Fruit fly (Drosophila melanogaster): ENCODE measurements around the gene Cpr78Cb.

The Cpr78Cb gene

dm6 chr3L:21321807-21322503, 27.7 kb downstream of the Cpr78Cb start:
- TF ChIP-seq eg (GFP tag; IDR thresholded peaks at IDR 0.05) = no peak
- TF ChIP-seq CG11294 (GFP tag; IDR thresholded peaks at IDR 0.05) = no peak
- peak; percentile 52 for TF ChIP-seq CG6276 (GFP tag; optimal IDR thresholded peaks at IDR 0.05)
- peak; percentile 39 for TF ChIP-seq Sox14 (GFP tag; optimal IDR thresholded peaks at IDR 0.05)
- no peak for TF ChIP-seq CG6792 (GFP tag; optimal IDR thresholded peaks at IDR 0.05)
- TF ChIP-seq CG7368 (GFP tag; optimal IDR thresholded peaks at IDR 0.05) = no peak
- TF ChIP-seq cyc (GFP tag; optimal IDR thresholded peaks at IDR 0.05) = peak; percentile 11
- peak; percentile 4 for TF ChIP-seq net (GFP tag; optimal IDR thresholded peaks at IDR 0.05)
- TF ChIP-seq CG6808 (GFP tag; optimal IDR thresholded peaks at IDR 0.05) = no peak
- TF ChIP-seq Ets96B (tag; optimal IDR thresholded peaks at IDR 0.05) = no peak
- no peak for TF ChIP-seq Lpt (GFP tag; optimal IDR thresholded peaks at IDR 0.05)
- no peak for TF ChIP-seq esn (GFP tag; optimal IDR thresholded peaks at IDR 0.05)
- no peak for TF ChIP-seq Hr38 (GFP tag; optimal IDR thresholded peaks at IDR 0.05)
- TF ChIP-seq CG4318 (GFP tag; optimal IDR thresholded peaks at IDR 0.05) = peak; percentile 37
- TF ChIP-seq CG34406 (GFP tag; optimal IDR thresholded peaks at IDR 0.05) = peak; percentile 22
- no peak for TF ChIP-seq CG1621 (tag; optimal IDR thresholded peaks at IDR 0.05)
- TF ChIP-seq fd59A (GFP tag; optimal IDR thresholded peaks at IDR 0.05) = peak; percentile 17
- TF ChIP-seq CG15336 (GFP tag; IDR thresholded peaks at IDR 0.05) = no peak
- peak; percentile 19 for TF ChIP-seq CG8632 (GFP tag; optimal IDR thresholded peaks at IDR 0.05)
- peak; percentile 54 for TF ChIP-seq Smox (GFP tag; optimal IDR thresholded peaks at IDR 0.05)
- no peak for TF ChIP-seq Ets21C (GFP tag; optimal IDR thresholded peaks at IDR 0.05)
- TF ChIP-seq Met (GFP tag; optimal IDR thresholded peaks at IDR 0.05) = peak; percentile 54
- peak; percentile 45 for TF ChIP-seq achi (GFP tag; optimal IDR thresholded peaks at IDR 0.05)
- TF ChIP-seq Blimp-1 (GFP tag; optimal IDR thresholded peaks at IDR 0.05) = no peak
- no peak for TF ChIP-seq spab (GFP tag; optimal IDR thresholded peaks at IDR 0.05)
- no peak for TF ChIP-seq Gug (GFP tag; IDR thresholded peaks at IDR 0.05)
- TF ChIP-seq CG10631 (GFP tag; optimal IDR thresholded peaks at IDR 0.05) = peak; percentile 17
- TF ChIP-seq fkh (GFP tag; optimal IDR thresholded peaks at IDR 0.05) = no peak
- no peak for TF ChIP-seq Eip78C (GFP tag)
- no peak for TF ChIP-seq CG11762 (GFP tag; optimal IDR thresholded peaks at IDR 0.05; ENCODE audit: insufficient read depth)
- TF ChIP-seq Hr39 (GFP tag; optimal IDR thresholded peaks at IDR 0.05) = peak; percentile 4
- no peak for TF ChIP-seq CG8319 (GFP tag; optimal IDR thresholded peaks at IDR 0.05)
- TF ChIP-seq CG8119 (GFP tag; IDR thresholded peaks at IDR 0.05) = no peak; the same call in 2 of the 3 replicates
- no peak for TF ChIP-seq Sox102F (GFP tag; optimal IDR thresholded peaks at IDR 0.05)
- TF ChIP-seq dsx (GFP tag; optimal IDR thresholded peaks at IDR 0.05; ENCODE audit: poor library complexity, severe bottlenecking) = no peak
- TF ChIP-seq CG31627 (GFP tag; optimal IDR thresholded peaks at IDR 0.05) = peak; percentile 28
- no peak for TF ChIP-seq svp (GFP tag)
- TF ChIP-seq CG6163 (GFP tag; IDR thresholded peaks at IDR 0.05) = no peak
- peak; percentile 36 for TF ChIP-seq Hr4 (GFP tag; optimal IDR thresholded peaks at IDR 0.05)
- no peak for TF ChIP-seq CG11902 (GFP tag; optimal IDR thresholded peaks at IDR 0.05)
- peak; percentile 50 for TF ChIP-seq topi (GFP tag; optimal IDR thresholded peaks at IDR 0.05)
- peak; percentile 10 for TF ChIP-seq CG16779 (tag; optimal IDR thresholded peaks at IDR 0.05)
- peak; percentile 59 for TF ChIP-seq CG10669 (GFP tag; optimal IDR thresholded peaks at IDR 0.05)
- TF ChIP-seq Eip75B (GFP tag; optimal IDR thresholded peaks at IDR 0.05) = peak; percentile 3
- TF ChIP-seq vri (GFP tag; optimal IDR thresholded peaks at IDR 0.05) = no peak
- TF ChIP-seq salr (GFP tag; optimal IDR thresholded peaks at IDR 0.05) = no peak
- TF ChIP-seq CG32006 (GFP tag; optimal IDR thresholded peaks at IDR 0.05) = peak; percentile 66
- TF ChIP-seq ss (GFP tag; optimal IDR thresholded peaks at IDR 0.05) = no peak
- TF ChIP-seq CG3919 (GFP tag; optimal IDR thresholded peaks at IDR 0.05) = peak; percentile 39
- TF ChIP-seq OdsH (GFP tag; optimal IDR thresholded peaks at IDR 0.05) = peak; percentile 51
- TF ChIP-seq Sox15 (GFP tag; optimal IDR thresholded peaks at IDR 0.05) = no peak
